Worm (Caenorhabditis elegans): ENCODE data around the gene Y49F6B.20.

Y49F6B.20 gene

DNA sequence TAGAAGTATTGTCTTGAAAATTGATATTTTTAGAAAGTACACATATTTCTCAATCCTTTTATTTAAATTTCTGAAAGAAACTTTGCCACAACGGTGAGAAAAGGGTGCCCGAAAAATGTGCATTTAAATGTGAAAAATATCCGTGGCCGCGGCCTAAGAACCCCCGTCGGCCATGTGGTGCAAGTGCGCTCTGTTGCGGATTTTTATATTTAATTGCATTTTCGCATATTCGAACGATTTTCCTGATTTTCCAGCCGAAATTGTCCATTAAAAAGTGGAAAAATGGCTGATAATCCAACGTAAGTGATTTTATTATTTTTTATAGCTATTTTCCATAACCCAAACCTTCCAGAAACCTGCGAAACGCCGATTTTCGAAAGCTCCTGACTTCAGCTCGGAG lies 11.8 kb upstream of the Y49F6B.20 start, which contains the start of gene smu-2 (continued):
- peak; percentile 51 for TF ChIP-seq him-1 (tag; optimal IDR thresholded peaks at IDR 0.05)
- no peak for TF ChIP-seq C17E4.6 (GFP tag; IDR thresholded peaks at IDR 0.05)
- TF ChIP-seq rec-8 (tag; optimal IDR thresholded peaks at IDR 0.05) = peak; percentile 14 to 34
- no peak for TF ChIP-seq ceh-100 (GFP tag; IDR thresholded peaks at IDR 0.05)
- TF ChIP-seq Y53F4B.3 (GFP tag; IDR thresholded peaks at IDR 0.05) = no peak
- TF ChIP-seq B0336.3 (GFP tag; IDR thresholded peaks at IDR 0.05) = no peak
- TF ChIP-seq cebp-2 (GFP tag; IDR thresholded peaks at IDR 0.05) = no peak
- peak; percentile 39 for TF ChIP-seq madf-8 (GFP tag; conservative IDR thresholded peaks at IDR 0.05)
- TF ChIP-seq ztf-6 (GFP tag; IDR thresholded peaks at IDR 0.05) = no peak
- TF ChIP-seq tbp1 (GFP tag; optimal IDR thresholded peaks at IDR 0.05) = peak; percentile 44
- TF ChIP-seq madf-10 (tag; optimal IDR thresholded peaks at IDR 0.05) = no peak
- no peak for TF ChIP-seq sdz-38 (tag; optimal IDR thresholded peaks at IDR 0.05)
- no peak for TF ChIP-seq sptf-2 (GFP tag; optimal IDR thresholded peaks at IDR 0.05)
- TF ChIP-seq T07F8.4 (tag; optimal IDR thresholded peaks at IDR 0.05) = no peak

DNA sequence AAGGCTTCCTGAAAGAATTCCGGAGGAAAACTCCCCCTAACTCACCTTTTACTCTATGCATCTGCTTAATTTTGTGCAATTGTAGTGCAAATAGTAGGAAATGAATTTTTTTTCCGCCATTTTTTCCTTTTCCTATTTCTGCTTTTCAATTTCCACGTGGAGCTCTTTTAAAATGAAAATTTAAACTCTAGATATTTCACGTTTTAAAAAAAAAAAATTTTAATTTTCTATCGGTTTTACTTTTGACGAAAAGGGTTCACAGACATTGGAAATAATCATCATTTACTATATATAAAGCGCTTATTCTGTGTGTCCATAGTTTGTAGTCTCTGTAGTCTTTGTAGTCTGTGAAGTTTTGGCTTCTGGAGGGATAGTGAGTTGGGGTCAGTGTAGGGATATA lies 11.1 kb upstream of the Y49F6B.20 start, which contains the start of gene Y49F6B.8:
Gene Y49F6B.8, minus strand, starts transcription at position 101 of the 400 bp plus-strand sequence.
- TF ChIP-seq pha-4 (tag; optimal IDR thresholded peaks at IDR 0.05) (no peak), ceh-40 (GFP tag; IDR thresholded peaks at IDR 0.05) (no peak), aptf-3 (GFP tag; IDR thresholded peaks at IDR 0.05) (no peak), Y53G8AR.9 (GFP tag; conservative IDR thresholded peaks at IDR 0.05) (no peak), B0035.1 (tag; optimal IDR thresholded peaks at IDR 0.05) (no peak)

DNA sequence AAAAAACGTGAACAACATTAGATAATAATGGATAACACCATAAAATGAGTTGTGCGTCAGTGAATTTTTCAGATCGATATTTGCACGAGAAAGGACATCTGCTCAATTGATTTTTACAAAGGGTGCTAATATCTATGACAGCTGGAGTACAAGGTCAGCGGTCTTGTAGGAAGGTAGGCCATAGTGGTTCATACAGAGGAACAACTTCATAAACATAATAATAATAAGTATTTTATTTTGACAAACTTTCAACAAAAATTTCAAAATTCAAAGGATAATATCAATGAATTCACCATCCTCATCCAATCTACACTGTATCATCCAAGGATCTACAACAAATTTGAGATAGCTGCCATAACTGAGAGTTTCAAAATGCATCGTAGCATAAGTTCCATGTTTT lies 6.7 kb upstream of the Y49F6B.20 start, which contains the start of gene fbxb-104:
Gene fbxb-104, minus strand, starts transcription at position 101 of the 400 bp plus-strand sequence.
- TF ChIP-seq F23B12.7 (tag; optimal IDR thresholded peaks at IDR 0.05; ENCODE audit: insufficient read depth) (no peak), akir-1 (GFP tag; optimal IDR thresholded peaks at IDR 0.05) (no peak)

DNA sequence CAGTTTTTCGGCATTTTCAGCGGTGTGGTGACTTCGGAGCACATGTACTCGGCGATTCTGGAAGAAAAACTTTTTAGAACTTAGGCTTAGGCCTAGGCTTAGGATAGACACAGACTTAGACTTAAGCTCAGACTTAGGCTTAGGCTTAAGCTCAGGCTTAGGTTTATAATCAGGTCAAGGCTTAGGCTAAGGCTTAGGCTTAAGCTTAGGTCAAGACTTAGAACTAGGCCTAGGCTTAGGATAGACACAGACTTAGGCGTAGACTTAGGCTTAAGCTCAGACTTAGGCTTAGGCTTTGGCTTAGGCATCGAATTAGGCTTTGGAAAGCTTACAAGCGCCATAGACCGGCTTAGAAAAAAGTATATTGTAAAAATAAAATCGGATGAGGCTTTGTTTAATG lies 6.1 kb upstream of the Y49F6B.20 start:
- TF ChIP-seq ZK185.1 (tag; optimal IDR thresholded peaks at IDR 0.05; ENCODE audit: poor library complexity, severe bottlenecking) = no peak
- TF ChIP-seq Y53G8AR.9 (GFP tag; conservative IDR thresholded peaks at IDR 0.05) = no peak
- no peak for TF ChIP-seq hrde-1 (tag; optimal IDR thresholded peaks at IDR 0.05; ENCODE audit: borderline replicate concordance)
- no peak for TF ChIP-seq ceh-79 (tag; optimal IDR thresholded peaks at IDR 0.05)
- no peak for TF ChIP-seq sea-2 (GFP tag; IDR thresholded peaks at IDR 0.05)
- no peak for TF ChIP-seq repo-1 (tag; optimal IDR thresholded peaks at IDR 0.05)
- no peak for TF ChIP-seq lir-1 (GFP tag; conservative IDR thresholded peaks at IDR 0.05)
- no peak for TF ChIP-seq lsl-1 (GFP tag; optimal IDR thresholded peaks at IDR 0.05)
- TF ChIP-seq attf-6 (GFP tag; IDR thresholded peaks at IDR 0.05) = no peak
- no peak for TF ChIP-seq bed-1 (GFP tag; IDR thresholded peaks at IDR 0.05)
- no peak for TF ChIP-seq unc-130 (GFP tag; optimal IDR thresholded peaks at IDR 0.05)
- TF ChIP-seq nhr-27 (tag; optimal IDR thresholded peaks at IDR 0.05) = no peak
- TF ChIP-seq attf-5 (GFP tag; optimal IDR thresholded peaks at IDR 0.05) = no peak
- no peak for TF ChIP-seq chd-7 (tag; optimal IDR thresholded peaks at IDR 0.05)
- no peak for TF ChIP-seq ama-1 (optimal IDR thresholded peaks at IDR 0.05)
- TF ChIP-seq ama-1 (GFP tag; optimal IDR thresholded peaks at IDR 0.05) = no peak
- no peak for TF ChIP-seq Y53F4B.3 (GFP tag; IDR thresholded peaks at IDR 0.05)
- no peak for TF ChIP-seq athp-1 (tag; optimal IDR thresholded peaks at IDR 0.05)
